Fruit fly (Drosophila melanogaster) whole organism, pupa: Measurements from ENCODE around the gene Skel.
A peak's percentile ranks its signal among the peaks of the same experiment; 100 is the strongest.

Source experiments
- CG12605 ChIP-seq: fragments of 200-800 bp; sonication (Bioruptor generic); IDR thresholded peaks from 2 replicates; pipeline ENCODE4 v1.3.6; 2022; ENCODE audit warnings: missing biosample characterization, missing genetic modification characterization
- CG13204 ChIP-seq: fragments of 200-800 bp; sonication (Bioruptor generic); optimal IDR thresholded peaks from 2 replicates; lab custom pipeline; 2018; ENCODE audit warnings: missing biosample characterization, mild to moderate bottlenecking, missing genetic modification characterization, moderate library complexity
- CG14655 ChIP-seq: fragments of 200-800 bp; sonication (Bioruptor generic); optimal IDR thresholded peaks from 3 replicates; lab custom pipeline; 2017; ENCODE audit warnings: mild to moderate bottlenecking, missing biosample characterization, missing genetic modification reagents, missing genetic modification characterization
- CG15710 ChIP-seq: fragments of 200-800 bp; sonication (Bioruptor generic); optimal IDR thresholded peaks from 2 replicates; lab custom pipeline; 2018; ENCODE audit warnings: missing biosample characterization, mild to moderate bottlenecking, missing genetic modification characterization, moderate library complexity
- CG17806 ChIP-seq: fragments of 200-800 bp; sonication (Bioruptor generic); optimal IDR thresholded peaks from 2 replicates; lab custom pipeline; 2018; ENCODE audit warnings: missing biosample characterization, mild to moderate bottlenecking, missing genetic modification characterization, moderate library complexity
- CG32121 ChIP-seq: fragments of 200-800 bp; sonication (Bioruptor generic); IDR thresholded peaks from 2 replicates; pipeline ENCODE4 v1.3.6; 2022; ENCODE audit warnings: missing biosample characterization, missing genetic modification characterization
- CG34367 ChIP-seq: fragments of 200-800 bp; sonication (Bioruptor generic); optimal IDR thresholded peaks from 2 replicates; lab custom pipeline; 2018; ENCODE audit warnings: missing biosample characterization, mild to moderate bottlenecking, missing genetic modification characterization
- CG4496 ChIP-seq: fragments of 200-800 bp; sonication (Bioruptor generic); IDR thresholded peaks from 3 replicates; pipeline ENCODE4 v1.3.6; 2022; ENCODE audit warnings: missing biosample characterization, missing genetic modification characterization
- CG8159 ChIP-seq: fragments of 200-800 bp; sonication (Bioruptor generic); optimal IDR thresholded peaks from 3 replicates; lab custom pipeline; 2018; ENCODE audit warnings: missing biosample characterization, mild to moderate bottlenecking, missing genetic modification characterization, moderate library complexity
- CG8301 ChIP-seq: fragments of 200-800 bp; sonication (Bioruptor generic); optimal IDR thresholded peaks from 2 replicates; lab custom pipeline; 2018; ENCODE audit warnings: missing biosample characterization, mild to moderate bottlenecking, missing genetic modification characterization
- CG9948 ChIP-seq: fragments of 200-800 bp; sonication (Bioruptor generic); optimal IDR thresholded peaks from 2 replicates; lab custom pipeline; 2018; ENCODE audit warnings: missing biosample characterization, mild to moderate bottlenecking, missing genetic modification characterization, moderate library complexity
- D1 ChIP-seq: fragments of 200-800 bp; sonication (Bioruptor generic); optimal IDR thresholded peaks from 2 replicates; lab custom pipeline; 2018; ENCODE audit warnings: missing biosample characterization, mild to moderate bottlenecking, missing genetic modification characterization, moderate library complexity
- EcR ChIP-seq: fragments of 200-800 bp; sonication (Bioruptor generic); optimal IDR thresholded peaks from 3 replicates; lab custom pipeline; 2019; ENCODE audit warnings: missing biosample characterization, missing genetic modification characterization, mild to moderate bottlenecking, moderate library complexity, missing genetic modification reagents
- Ets98B ChIP-seq: fragments of 200-800 bp; sonication (Bioruptor generic); IDR thresholded peaks from 2 replicates; pipeline ENCODE4 v1.3.6; 2022; ENCODE audit warnings: missing biosample characterization, missing genetic modification characterization
- Pif1A ChIP-seq: fragments of 200-800 bp; sonication (Bioruptor generic); optimal IDR thresholded peaks from 3 replicates; lab custom pipeline; 2016; ENCODE audit warnings: missing biosample characterization, missing genetic modification characterization
- Pif1B ChIP-seq: fragments of 200-800 bp; sonication (Bioruptor generic); optimal IDR thresholded peaks from 3 replicates; lab custom pipeline; 2016; ENCODE audit warnings: missing biosample characterization, missing genetic modification characterization
- Snoo ChIP-seq: fragments of 200-800 bp; sonication (Bioruptor generic); optimal IDR thresholded peaks from 3 replicates; lab custom pipeline; 2017; ENCODE audit warnings: missing biosample characterization, mild to moderate bottlenecking, missing genetic modification characterization, inconsistent platforms
- fd96Ca ChIP-seq: fragments of 200-800 bp; sonication (Bioruptor generic); IDR thresholded peaks from 3 replicates; pipeline ENCODE4 v1.3.6; 2022; ENCODE audit warnings: missing biosample characterization, missing genetic modification characterization
- rn ChIP-seq: fragments of 200-800 bp; sonication (Bioruptor generic); IDR thresholded peaks from 2 replicates; pipeline ENCODE4 v1.3.6; 2022; ENCODE audit warnings: missing biosample characterization, missing genetic modification characterization

The Skel gene

DNA sequence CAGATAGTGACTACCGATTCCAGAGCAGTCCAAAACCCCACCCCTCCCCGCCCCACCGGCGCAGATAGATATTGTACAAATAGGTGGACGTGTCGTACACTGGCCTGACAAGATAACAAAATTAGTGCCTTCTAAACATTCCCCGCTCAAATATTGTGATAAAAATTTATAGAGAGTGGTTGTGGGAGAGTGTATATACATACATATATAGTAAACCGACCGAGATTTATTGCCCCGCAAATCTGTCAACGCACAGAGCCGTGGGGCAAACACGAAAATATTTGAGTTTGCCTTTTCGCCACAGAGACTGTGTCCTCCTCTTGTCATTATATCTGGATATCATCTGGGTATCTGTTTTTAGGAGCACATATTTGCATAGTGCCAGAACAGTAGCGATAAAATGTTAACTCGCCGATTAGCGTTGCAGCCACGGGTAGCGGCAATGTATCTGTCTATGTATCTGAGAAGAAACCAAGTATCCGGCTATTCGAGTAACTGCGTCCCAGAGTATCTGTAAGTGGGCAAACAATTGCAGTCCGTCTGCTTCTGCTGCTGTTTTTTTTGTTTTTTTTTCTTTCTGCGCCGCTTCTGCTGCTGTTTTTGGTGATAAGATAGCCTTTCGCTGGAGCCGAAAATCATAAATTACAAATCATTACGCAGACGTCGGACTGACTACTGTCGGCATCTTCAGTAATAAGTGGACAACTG, 43.5 kb upstream of the Skel start:
- TF ChIP-seq Ets98B (GFP tag; lab: Robert Waterston, UW) (no peak), Pif1B (GFP tag; lab: Kevin White, UChicago) (no peak), EcR (GFP tag; lab: Kevin White, UChicago) (no peak), CG12605 (GFP tag; lab: Robert Waterston, UW) (no peak), D1 (tag; lab: Kevin White, UChicago) (no peak), CG32121 (GFP tag; lab: Robert Waterston, UW) (no peak), fd96Ca (GFP tag; lab: Robert Waterston, UW) (0 out of 3 replicates have a peak, but pooled peaks have one; percentile 36), rn (GFP tag; lab: Robert Waterston, UW) (no peak), CG13204 (no peak), Snoo (no peak), CG8159 (tag; lab: Kevin White, UChicago) (peak; percentile 4), CG17806 (no peak), CG8301 (tag; lab: Kevin White, UChicago) (no peak), Pif1A (GFP tag; lab: Kevin White, UChicago) (peak; percentile 10), CG34367 (tag; lab: Kevin White, UChicago) (no peak), CG14655 (GFP tag; lab: Kevin White, UChicago) (no peak), CG9948 (tag; lab: Kevin White, UChicago) (no peak)
- TF ChIP-seq, all 21 proteins: peak for 3

- TF ChIP-seq Pif1A (GFP tag; lab: Kevin White, UChicago) = no peak
- TF ChIP-seq CG8301 (tag; lab: Kevin White, UChicago) = no peak
- no peak for TF ChIP-seq CG14655 (GFP tag; lab: Kevin White, UChicago)
- TF ChIP-seq fd96Ca (GFP tag; lab: Robert Waterston, UW) = no peak
- no peak for TF ChIP-seq CG9948 (tag; lab: Kevin White, UChicago)
- no peak for TF ChIP-seq CG4496 (GFP tag; lab: Robert Waterston, UW)
- TF ChIP-seq, all 21 proteins: peak for 0
Observed at dm6 chr3R:10645508-10645907, 41.2 kb upstream of the Skel start.

- TF ChIP-seq CG14655 (GFP tag; lab: Kevin White, UChicago) (no peak), CG17806 (no peak), EcR (GFP tag; lab: Kevin White, UChicago) (no peak), CG8301 (tag; lab: Kevin White, UChicago) (no peak), CG32121 (GFP tag; lab: Robert Waterston, UW) (no peak), D1 (tag; lab: Kevin White, UChicago) (no peak), CG12605 (GFP tag; lab: Robert Waterston, UW) (no peak), CG15710 (tag; lab: Kevin White, UChicago) (no peak)
Observed at dm6 chr3R:10647171-10647570, 39.6 kb upstream of the Skel start.

- TF ChIP-seq CG9948 (tag; lab: Kevin White, UChicago) (no peak), CG34367 (tag; lab: Kevin White, UChicago) (no peak), CG32121 (GFP tag; lab: Robert Waterston, UW) (no peak), Ets98B (GFP tag; lab: Robert Waterston, UW) (no peak), CG8301 (tag; lab: Kevin White, UChicago) (no peak), Pif1B (GFP tag; lab: Kevin White, UChicago) (no peak), CG8159 (tag; lab: Kevin White, UChicago) (no peak), Pif1A (GFP tag; lab: Kevin White, UChicago) (no peak), CG12605 (GFP tag; lab: Robert Waterston, UW) (no peak), EcR (GFP tag; lab: Kevin White, UChicago) (no peak), CG14655 (GFP tag; lab: Kevin White, UChicago) (no peak), Snoo (no peak), CG17806 (no peak), rn (GFP tag; lab: Robert Waterston, UW) (no peak)
Observed at dm6 chr3R:10648556-10649181, 38.1 kb upstream of the Skel start.

DNA sequence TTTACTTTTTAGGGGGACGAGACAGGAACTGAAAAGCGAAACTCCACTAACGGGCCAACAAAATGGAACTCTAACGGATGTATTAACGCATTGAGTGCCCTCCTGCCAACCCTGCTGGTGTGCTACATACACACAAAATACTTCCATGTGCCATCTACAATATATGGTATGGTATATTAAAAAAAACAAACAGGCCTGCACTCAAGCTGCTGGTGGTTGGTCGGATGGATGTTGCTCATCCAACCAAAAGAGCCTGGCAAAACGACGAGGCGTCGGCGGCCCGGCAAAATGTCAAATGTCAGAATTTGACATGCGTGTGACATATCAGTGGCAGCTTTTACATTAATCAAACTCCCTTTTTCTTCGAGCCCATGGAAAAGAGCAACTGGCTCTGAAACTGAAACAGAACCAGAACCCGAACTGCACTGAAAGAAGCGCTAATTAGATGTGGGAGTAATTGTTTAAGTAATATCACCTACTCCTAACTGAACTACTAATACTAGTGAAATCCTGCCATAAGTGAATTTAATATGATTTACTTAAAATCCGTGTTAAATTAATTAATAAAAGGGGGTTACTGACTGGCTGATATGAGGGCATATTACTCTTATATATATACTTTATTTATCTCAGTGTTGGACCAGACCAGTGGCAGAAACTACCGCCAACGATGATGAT, 36.0 kb upstream of the Skel start:
- TF ChIP-seq CG8159 (tag; lab: Kevin White, UChicago) (peak; percentile 46), CG17806 (peak; percentile 30), CG14655 (GFP tag; lab: Kevin White, UChicago) (peak; percentile 14), CG4496 (GFP tag; lab: Robert Waterston, UW) (no peak), fd96Ca (GFP tag; lab: Robert Waterston, UW) (no peak), CG15710 (tag; lab: Kevin White, UChicago) (peak; percentile 3), Pif1A (GFP tag; lab: Kevin White, UChicago) (peak; percentile 8)

DNA sequence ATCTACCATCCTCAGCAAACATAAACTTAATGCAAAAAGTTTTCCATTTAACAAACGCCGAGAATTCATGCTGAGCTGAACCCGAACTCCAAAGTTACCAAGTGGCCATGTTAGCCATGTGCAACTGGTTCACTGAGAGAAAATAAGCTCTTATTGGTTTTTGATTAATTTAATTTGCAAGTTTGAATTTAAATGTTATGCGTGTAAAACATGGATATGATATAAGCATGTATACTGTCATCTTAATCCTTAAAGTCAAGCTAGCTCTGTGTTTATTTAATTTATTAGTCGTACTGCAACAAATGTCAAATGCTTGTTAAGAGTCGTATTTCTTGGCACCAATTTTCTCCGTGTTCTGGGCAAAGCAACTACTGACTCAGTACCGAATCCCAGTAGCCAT, 32.1 kb upstream of the Skel start:
- TF ChIP-seq Pif1B (GFP tag; lab: Kevin White, UChicago) = no peak
- peak; percentile 52 for TF ChIP-seq CG14655 (GFP tag; lab: Kevin White, UChicago)
- TF ChIP-seq CG8301 (tag; lab: Kevin White, UChicago) = peak; percentile 62
